Fruit fly (Drosophila melanogaster) whole organism, wandering third instar larva: ENCODE data around the gene Prm.

ENCODE experiments used
- CG32264 ChIP-seq: fragments of 200-800 bp; sonication (Bioruptor generic); optimal IDR thresholded peaks from 2 replicates; lab custom pipeline; 2016; ENCODE audit warnings: missing biosample characterization, missing genetic modification characterization
- CG9705 ChIP-seq: fragments of 200-800 bp; sonication (Bioruptor generic); optimal IDR thresholded peaks from 2 replicates; lab custom pipeline; 2018; ENCODE audit warnings: missing biosample characterization, mild to moderate bottlenecking, missing genetic modification characterization
- Dfd ChIP-seq: fragments of >200 bp; optimal IDR thresholded peaks from 2 replicates; lab custom pipeline; 2017; ENCODE audit warnings: missing biosample characterization, missing genetic modification characterization
- Dif ChIP-seq: fragments of 200-275, 200-300 bp; sonication (Bioruptor generic); optimal IDR thresholded peaks from 2 replicates; lab custom pipeline; 2018; ENCODE audit warnings: missing biosample characterization, missing genetic modification characterization; ENCODE audit not compliant: partially characterized antibody
- GATAd ChIP-seq: sonication (Bioruptor generic); optimal IDR thresholded peaks from 2 replicates; lab custom pipeline; 2016; ENCODE audit warnings: missing biosample characterization, missing genetic modification characterization
- HLH106 ChIP-seq: fragments of 200-800 bp; optimal IDR thresholded peaks from 3 replicates; lab custom pipeline; 2019; ENCODE audit warnings: missing biosample characterization, mild to moderate bottlenecking, missing genetic modification characterization, moderate library complexity
- Hnf4 ChIP-seq: fragments of 200-800 bp; sonication (Bioruptor generic); optimal IDR thresholded peaks from 2 replicates; lab custom pipeline; 2016; ENCODE audit warnings: missing biosample characterization, mild to moderate bottlenecking, missing genetic modification characterization
- Hr78 ChIP-seq: fragments of >200 bp; optimal IDR thresholded peaks from 2 replicates; lab custom pipeline; 2017; ENCODE audit warnings: missing biosample characterization, missing genetic modification characterization
- Hr83 ChIP-seq: fragments of 200-300 bp; sonication (Bioruptor generic); optimal IDR thresholded peaks from 2 replicates; lab custom pipeline; 2016; ENCODE audit warnings: missing biosample characterization, mild to moderate bottlenecking, missing genetic modification characterization, moderate library complexity; ENCODE audit not compliant: poor library complexity, severe bottlenecking
- Jra ChIP-seq: sonication (Bioruptor generic); optimal IDR thresholded peaks from 2 replicates; lab custom pipeline; 2016; ENCODE audit warnings: missing biosample characterization, missing genetic modification characterization
- Mio ChIP-seq: sonication (Bioruptor generic); optimal IDR thresholded peaks from 2 replicates; lab custom pipeline; 2016; ENCODE audit warnings: missing biosample characterization, missing genetic modification characterization
- N ChIP-seq: fragments of >200 bp; optimal IDR thresholded peaks from 2 replicates; lab custom pipeline; 2018; ENCODE audit warnings: missing biosample characterization, missing external identifiers, missing genetic modification characterization
- OdsH ChIP-seq: fragments of 200-800 bp; sonication (Bioruptor generic); optimal IDR thresholded peaks from 2 replicates; lab custom pipeline; 2016; ENCODE audit warnings: missing biosample characterization, mild to moderate bottlenecking, missing genetic modification characterization
- Rel ChIP-seq, 2 experiments: fragments of 200-800 bp; sonication (Bioruptor generic) in 1 of 2; optimal IDR thresholded peaks; 2 replicates in 1 of 2; 3 replicates in 1 of 2; lab custom pipeline; 2016 to 2019; ENCODE audit warnings: mild to moderate bottlenecking in 2 of 2, missing biosample characterization in 2 of 2, missing genetic modification characterization in 2 of 2, moderate library complexity in 1 of 2
- Sp1 ChIP-seq: fragments of 200-800 bp; sonication (Bioruptor generic); optimal IDR thresholded peaks from 3 replicates; lab custom pipeline; 2019; ENCODE audit warnings: missing biosample characterization, mild to moderate bottlenecking, missing genetic modification characterization, moderate library complexity
- Vsx2 ChIP-seq: fragments of 200-300, 225-300 bp; sonication (Bioruptor generic); optimal IDR thresholded peaks from 2 replicates; lab custom pipeline; 2018; ENCODE audit warnings: missing biosample characterization, missing genetic modification characterization; ENCODE audit not compliant: partially characterized antibody
- br ChIP-seq: fragments of 200-800 bp; sonication (Bioruptor generic); optimal IDR thresholded peaks from 2 replicates; lab custom pipeline; 2016; ENCODE audit warnings: missing biosample characterization, missing genetic modification characterization
- brk ChIP-seq: fragments of 200-800 bp; sonication (Bioruptor generic); optimal IDR thresholded peaks from 2 replicates; lab custom pipeline; 2016; ENCODE audit warnings: missing biosample characterization, mild to moderate bottlenecking, missing genetic modification characterization
- dl ChIP-seq, 2 experiments: fragments of 175-275, 200-275 bp in 1 of 2; fragments of 200-275 bp in 1 of 2; sonication (Bioruptor generic); optimal IDR thresholded peaks; lab custom pipeline; 2018; ENCODE audit warnings: mild to moderate bottlenecking in 2 of 2, missing biosample characterization in 2 of 2, missing genetic modification characterization in 2 of 2, moderate library complexity in 2 of 2; ENCODE audit not compliant: partially characterized antibody in 2 of 2, insufficient read depth in 1 of 2
- dmrt93B ChIP-seq: fragments of 200-800 bp; sonication (Bioruptor generic); optimal IDR thresholded peaks from 2 replicates; lab custom pipeline; 2018; ENCODE audit warnings: missing biosample characterization, mild to moderate bottlenecking, missing genetic modification characterization
- dsf ChIP-seq: sonication (Bioruptor generic); optimal IDR thresholded peaks from 2 replicates; lab custom pipeline; 2016; ENCODE audit warnings: missing biosample characterization, missing genetic modification characterization, borderline replicate concordance
- ey ChIP-seq: fragments of 200-800 bp; sonication (Bioruptor generic); optimal IDR thresholded peaks from 2 replicates; lab custom pipeline; 2016; ENCODE audit warnings: missing biosample characterization, missing genetic modification characterization
- foxo ChIP-seq, 2 experiments: fragments of 200-800 bp; sonication (Bioruptor generic); optimal IDR thresholded peaks; 2 replicates in 1 of 2; 3 replicates in 1 of 2; lab custom pipeline; 2016 to 2017; ENCODE audit warnings: missing biosample characterization in 2 of 2, missing genetic modification characterization in 2 of 2
- fru ChIP-seq: fragments of 200-800 bp; sonication (Bioruptor generic); optimal IDR thresholded peaks from 3 replicates; lab custom pipeline; 2016; ENCODE audit warnings: missing biosample characterization, mild to moderate bottlenecking, missing genetic modification characterization
- h ChIP-seq: fragments of 200-800 bp; sonication (Bioruptor generic); optimal IDR thresholded peaks from 3 replicates; lab custom pipeline; 2016; ENCODE audit warnings: missing biosample characterization, mild to moderate bottlenecking, missing genetic modification characterization
- jim ChIP-seq: fragments of 175-275, 200-325 bp; sonication (Bioruptor generic); optimal IDR thresholded peaks from 2 replicates; lab custom pipeline; 2016; ENCODE audit warnings: missing biosample characterization, mild to moderate bottlenecking, missing genetic modification characterization
- lola ChIP-seq: fragments of >200 bp; optimal IDR thresholded peaks from 2 replicates; lab custom pipeline; 2017; ENCODE audit warnings: missing biosample characterization, missing genetic modification characterization
- psq ChIP-seq: fragments of 200-800 bp; sonication (Bioruptor generic); optimal IDR thresholded peaks from 3 replicates; lab custom pipeline; 2017; ENCODE audit warnings: missing biosample characterization, mild to moderate bottlenecking, missing genetic modification characterization, moderate library complexity
- rgr ChIP-seq: fragments of 200-800 bp; sonication (Bioruptor generic); optimal IDR thresholded peaks from 3 replicates; lab custom pipeline; 2016; ENCODE audit warnings: missing biosample characterization, mild to moderate bottlenecking, missing genetic modification characterization
- sv ChIP-seq: fragments of 200-800 bp; sonication (Bioruptor generic); optimal IDR thresholded peaks from 3 replicates; lab custom pipeline; 2016; ENCODE audit warnings: missing biosample characterization, missing genetic modification characterization
- tai ChIP-seq: sonication (Bioruptor generic); optimal IDR thresholded peaks from 2 replicates; lab custom pipeline; 2016; ENCODE audit warnings: missing biosample characterization, missing genetic modification characterization
- usp ChIP-seq: fragments of >200 bp; optimal IDR thresholded peaks from 2 replicates; lab custom pipeline; 2017; ENCODE audit warnings: missing biosample characterization, missing genetic modification characterization
- woc ChIP-seq: sonication (Bioruptor generic); optimal IDR thresholded peaks from 2 replicates; lab custom pipeline; 2016; ENCODE audit warnings: missing biosample characterization, mild to moderate bottlenecking, missing genetic modification characterization

Prm gene

dm6 chr3L:8749676-8750654 lies 4.9 kb upstream of the Prm start, which contains the start of gene CG13306:
Gene CG13306, minus strand, starts transcription at chr3L:8749726.
- no peak for TF ChIP-seq dl (GFP tag; optimal IDR thresholded peaks at IDR 0.05; lab: Kevin White, UChicago; ENCODE audit: insufficient read depth in 1 of 2, partially characterized antibody in 2 of 2)
- no peak for TF ChIP-seq brk (GFP tag; lab: Kevin White, UChicago)
- TF ChIP-seq dsf (GFP tag; lab: Kevin White, UChicago), result no peak
- TF ChIP-seq N, result no peak

DNA sequence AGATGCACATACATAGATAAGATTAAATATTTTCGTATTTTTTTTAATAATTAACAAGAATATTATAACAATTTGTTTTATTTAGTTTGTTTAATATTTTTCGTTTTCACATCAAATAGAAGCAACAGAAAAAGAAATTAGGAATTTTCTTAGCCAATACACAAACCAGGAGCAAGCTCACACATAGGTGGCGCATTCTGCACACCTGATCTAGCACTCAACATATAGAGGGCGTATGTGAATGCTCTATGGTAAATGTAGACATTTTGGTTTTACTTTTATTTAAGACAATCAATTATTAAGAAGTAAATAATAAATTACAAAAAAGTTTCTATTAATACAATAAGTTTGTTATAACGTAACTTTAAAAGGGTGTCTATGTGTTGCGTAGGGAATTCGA lies 3.7 kb upstream of the Prm start:
- TF ChIP-seq GATAd (GFP tag; lab: Kevin White, UChicago), result no peak
- TF ChIP-seq dmrt93B, result no peak
- TF ChIP-seq ey (GFP tag; lab: Kevin White, UChicago), result no peak
- TF ChIP-seq CG32264 (GFP tag; lab: Kevin White, UChicago), result no peak
- no peak for TF ChIP-seq Hr78 (GFP tag; lab: Kevin White, UChicago)
- TF ChIP-seq rgr (GFP tag; lab: Kevin White, UChicago), result peak; percentile 15
- TF ChIP-seq psq, result no peak
- peak; percentile 19 for TF ChIP-seq HLH106 (tag; lab: Kevin White, UChicago)
- TF ChIP-seq Hnf4, result no peak
- no peak for TF ChIP-seq Dif (GFP tag; lab: Kevin White, UChicago)
- no peak for TF ChIP-seq usp
- TF ChIP-seq foxo (GFP tag; optimal IDR thresholded peaks at IDR 0.05; lab: Kevin White, UChicago), result peak in 1 of 2 experiments; percentile 25
- peak; percentile 9 for TF ChIP-seq h (GFP tag; lab: Kevin White, UChicago)
- TF ChIP-seq jim (GFP tag; lab: Kevin White, UChicago), result no peak
- no peak for TF ChIP-seq lola (GFP tag; lab: Kevin White, UChicago)
- no peak for TF ChIP-seq woc
- no peak for TF ChIP-seq br (GFP tag; lab: Kevin White, UChicago)
- TF ChIP-seq Rel (GFP tag; optimal IDR thresholded peaks at IDR 0.05; lab: Kevin White, UChicago), result no peak
- TF ChIP-seq Rel (tag; optimal IDR thresholded peaks at IDR 0.05; lab: Kevin White, UChicago), result no peak
- TF ChIP-seq Mio (GFP tag; lab: Kevin White, UChicago), result no peak
- no peak for TF ChIP-seq Hr83 (GFP tag; lab: Kevin White, UChicago)
- TF ChIP-seq OdsH (GFP tag; lab: Kevin White, UChicago), result no peak
- peak; percentile 41 for TF ChIP-seq sv (GFP tag; lab: Kevin White, UChicago)

dm6 chr3L:8748323-8748722 lies 3.2 kb upstream of the Prm start:
- no peak for TF ChIP-seq fru (GFP tag; lab: Kevin White, UChicago)
- no peak for TF ChIP-seq N

DNA sequence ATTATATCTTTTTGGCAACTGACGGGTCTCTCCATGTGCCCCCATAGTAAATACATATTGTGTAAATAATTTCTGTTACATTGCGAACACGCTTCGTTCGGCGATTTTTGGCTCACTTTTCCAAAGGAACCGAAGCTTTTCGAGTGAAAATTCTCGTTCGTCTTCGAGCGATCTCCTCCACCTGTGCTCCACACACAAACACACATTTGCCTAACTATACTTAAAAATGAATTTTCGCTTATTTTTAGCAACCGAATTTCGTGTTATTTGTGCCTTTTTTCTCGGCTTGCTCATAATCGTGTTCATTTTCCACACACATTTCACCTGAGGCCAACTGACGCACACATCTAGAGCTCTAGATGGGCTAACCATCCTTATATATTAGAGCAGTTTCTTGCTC lies 1.4 kb upstream of the Prm start:
- TF ChIP-seq GATAd (GFP tag; lab: Kevin White, UChicago) (no peak), tai (GFP tag; lab: Kevin White, UChicago) (no peak)
- TF ChIP-seq, all 38 proteins: peak for 0

DNA sequence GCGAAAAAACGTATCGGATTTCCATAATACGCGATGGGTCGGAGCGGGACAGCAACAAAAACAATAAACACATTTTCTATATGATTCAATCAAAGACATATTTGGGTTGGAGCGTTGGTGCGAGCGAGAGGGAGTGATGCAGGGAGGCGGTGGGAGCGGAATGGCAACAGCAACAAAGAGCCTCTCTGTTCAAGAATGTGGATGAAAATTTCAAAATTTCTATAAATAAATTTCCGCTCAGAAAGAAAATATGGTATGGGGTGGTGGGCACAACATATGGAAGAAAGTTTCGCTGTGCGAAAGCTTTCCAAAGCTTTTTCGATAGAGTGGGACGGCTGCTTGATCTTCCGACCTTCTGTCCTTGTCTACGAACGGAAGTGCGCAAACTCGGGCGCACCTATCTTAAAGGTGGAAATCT lies 4.0 kb downstream of the Prm start:
- peak; percentile 12 for TF ChIP-seq dmrt93B
- no peak for TF ChIP-seq HLH106 (tag; lab: Kevin White, UChicago)

- TF ChIP-seq jim (GFP tag; lab: Kevin White, UChicago), result no peak
- TF ChIP-seq HLH106 (tag; lab: Kevin White, UChicago), result no peak
- no peak for TF ChIP-seq ey (GFP tag; lab: Kevin White, UChicago)
- no peak for TF ChIP-seq dl (GFP tag; optimal IDR thresholded peaks at IDR 0.05; lab: Kevin White, UChicago; ENCODE audit: insufficient read depth in 1 of 2, partially characterized antibody in 2 of 2)
- no peak for TF ChIP-seq brk (GFP tag; lab: Kevin White, UChicago)
- TF ChIP-seq Jra (GFP tag; lab: Kevin White, UChicago), result no peak
- TF ChIP-seq Sp1, result no peak
- TF ChIP-seq lola (GFP tag; lab: Kevin White, UChicago), result no peak
- no peak for TF ChIP-seq Vsx2 (GFP tag; lab: Kevin White, UChicago)
- TF ChIP-seq CG9705, result no peak
- TF ChIP-seq psq, result no peak
- TF ChIP-seq Dfd, result no peak
- TF ChIP-seq h (GFP tag; lab: Kevin White, UChicago), result no peak
- TF ChIP-seq foxo (GFP tag; optimal IDR thresholded peaks at IDR 0.05; lab: Kevin White, UChicago), result no peak
- TF ChIP-seq Rel (GFP tag; optimal IDR thresholded peaks at IDR 0.05; lab: Kevin White, UChicago), result no peak
- TF ChIP-seq Rel (tag; optimal IDR thresholded peaks at IDR 0.05; lab: Kevin White, UChicago), result no peak
- TF ChIP-seq usp, result no peak
- TF ChIP-seq GATAd (GFP tag; lab: Kevin White, UChicago), result no peak
- no peak for TF ChIP-seq rgr (GFP tag; lab: Kevin White, UChicago)
- no peak for TF ChIP-seq br (GFP tag; lab: Kevin White, UChicago)
- no peak for TF ChIP-seq dsf (GFP tag; lab: Kevin White, UChicago)
These were observed 13.6 kb downstream of the Prm start, which contains the start of gene Cp16 for dm6 chr3L:8731494-8731994. Gene Cp16, plus strand, starts transcription at chr3L:8731944.
